Worm (Caenorhabditis elegans): ENCODE results near the gene F19G12.3.

ce11 chrX:1409224-1409623 is 15.4 kb upstream of the F19G12.3 start:
- no peak for TF ChIP-seq zag-1 (tag; optimal IDR thresholded peaks at IDR 0.05)
- no peak for TF ChIP-seq egl-27 (tag; optimal IDR thresholded peaks at IDR 0.05)
- no peak for TF ChIP-seq ceh-16 (tag; optimal IDR thresholded peaks at IDR 0.05)
- no peak for TF ChIP-seq jun-1 (tag; optimal IDR thresholded peaks at IDR 0.05)
- no peak for TF ChIP-seq fkh-10 (GFP tag; optimal IDR thresholded peaks at IDR 0.05)
- no peak for TF ChIP-seq daf-12 (tag; optimal IDR thresholded peaks at IDR 0.05)
- no peak for TF ChIP-seq lin-15B (tag; optimal IDR thresholded peaks at IDR 0.05)
- no peak for TF ChIP-seq ztf-11 (tag; optimal IDR thresholded peaks at IDR 0.05)
- TF ChIP-seq unc-62 (GFP tag; optimal IDR thresholded peaks at IDR 0.05) = no peak
- TF ChIP-seq nhr-77 (tag; optimal IDR thresholded peaks at IDR 0.05) = no peak

Data from whole organism, L3 larva.